Worm (Caenorhabditis elegans) whole organism, late embryonic: ENCODE data around the gene M02B7.7.

ENCODE experiments used
- ceh-14 ChIP-seq: sonication (generic microtip); optimal IDR thresholded peaks from 2 replicates; lab custom pipeline; 2016; ENCODE audit warnings: missing genotype, missing genetic modification characterization, missing compliant biosample characterization
- dve-1 ChIP-seq: sonication (generic microtip); optimal IDR thresholded peaks from 2 replicates; lab custom pipeline; 2017; ENCODE audit warnings: antibody characterized with exemption, mild to moderate bottlenecking, missing genetic modification characterization, missing compliant biosample characterization
- fax-1 ChIP-seq: sonication (generic microtip); optimal IDR thresholded peaks from 2 replicates; lab custom pipeline; 2016; ENCODE audit warnings: missing genotype, missing genetic modification characterization, missing compliant biosample characterization
- hlh-30 ChIP-seq: sonication (generic microtip); optimal IDR thresholded peaks from 2 replicates; lab custom pipeline; 2017; ENCODE audit warnings: antibody characterized with exemption, missing genetic modification characterization, missing compliant biosample characterization; ENCODE audit not compliant: insufficient read depth
- pha-2 ChIP-seq: sonication (generic microtip); optimal IDR thresholded peaks from 2 replicates; lab custom pipeline; 2017; ENCODE audit warnings: mild to moderate bottlenecking, missing genetic modification characterization, missing compliant biosample characterization
- pha-4 ChIP-seq: fragments of 150-350 bp; optimal IDR thresholded peaks from 2 replicates; lab custom pipeline; 2018; ENCODE audit warnings: missing biosample characterization, missing genetic modification reagents, missing genetic modification characterization
- pqm-1 ChIP-seq: sonication (generic microtip); optimal IDR thresholded peaks from 2 replicates; lab custom pipeline; 2016; ENCODE audit warnings: missing genetic modification characterization, missing compliant biosample characterization
- sdc-2 ChIP-seq: sonication (generic microtip); optimal IDR thresholded peaks from 2 replicates; lab custom pipeline; 2016; ENCODE audit warnings: missing genotype, missing genetic modification characterization, missing compliant biosample characterization
- unc-3 ChIP-seq, 2 experiments: fragments of 200-800 bp in 1 of 2; sonication (Bioruptor generic) in 1 of 2; sonication (generic microtip) in 1 of 2; conservative IDR thresholded peaks in 1 of 2; optimal IDR thresholded peaks in 1 of 2; 2 replicates each; pipeline versions ENCODE4 v1.3.6 to Lab custom; 2016 to 2022; ENCODE audit warnings: missing compliant biosample characterization in 2 of 2, missing genetic modification characterization in 2 of 2, missing genetic modification reagents in 1 of 2
- ztf-16 ChIP-seq: sonication (generic microtip); optimal IDR thresholded peaks from 2 replicates; lab custom pipeline; 2017; ENCODE audit warnings: missing genetic modification characterization, missing compliant biosample characterization

DNA sequence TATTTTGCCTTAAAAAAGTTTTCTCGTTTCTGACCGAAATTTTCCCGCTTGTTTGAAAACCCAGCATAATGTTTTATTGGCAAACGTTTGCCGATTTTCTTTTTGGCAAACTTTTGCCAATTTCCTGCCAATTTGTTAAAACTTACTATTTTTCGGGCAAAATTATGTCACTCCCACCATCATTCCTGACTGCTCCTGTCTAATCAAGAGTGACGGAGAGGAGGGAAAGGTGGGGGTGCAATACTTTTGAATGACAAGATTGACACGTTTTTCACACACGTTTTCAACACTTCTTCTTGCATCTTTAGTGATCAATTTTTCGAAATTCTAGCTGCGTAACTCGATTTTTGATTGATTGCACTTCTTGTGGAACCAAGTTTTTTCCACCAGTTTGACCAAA is 25.5 kb downstream of the M02B7.7 start:
- TF ChIP-seq unc-3 (GFP tag; conservative IDR thresholded peaks at IDR 0.05; lab: Robert Waterston, UW): no peak
- TF ChIP-seq unc-3 (tag; optimal IDR thresholded peaks at IDR 0.05; lab: Kevin White, UChicago): no peak
- TF ChIP-seq dve-1 (tag; lab: Kevin White, UChicago): no peak
- no peak for TF ChIP-seq fax-1 (tag; lab: Kevin White, UChicago)
- TF ChIP-seq hlh-30 (tag; lab: Kevin White, UChicago): no peak
- no peak for TF ChIP-seq pha-4
- no peak for TF ChIP-seq ceh-14 (tag; lab: Kevin White, UChicago)
- no peak for TF ChIP-seq pqm-1 (tag; lab: Kevin White, UChicago)
- TF ChIP-seq sdc-2: no peak
- TF ChIP-seq ztf-16 (tag; lab: Kevin White, UChicago): no peak
- TF ChIP-seq pha-2 (tag; lab: Kevin White, UChicago): no peak
